Worm (Caenorhabditis elegans) whole organism, L2 larva: ENCODE measurements around the gene pmp-4.
A peak's percentile ranks its signal among the peaks of the same experiment; 100 is the strongest.

Experiments used
- C34F6.9 ChIP-seq: fragments of 150-350 bp; optimal IDR thresholded peaks from 2 replicates; lab custom pipeline; 2014; ENCODE audit warnings: missing biosample characterization, missing genetic modification characterization
- F13H6.1 ChIP-seq: sonication (generic microtip); optimal IDR thresholded peaks from 2 replicates; lab custom pipeline; 2016; ENCODE audit warnings: missing genetic modification characterization, missing compliant biosample characterization
- R02D3.7 ChIP-seq: fragments of 150-350 bp; optimal IDR thresholded peaks from 2 replicates; lab custom pipeline; 2014; ENCODE audit warnings: missing biosample characterization, missing genetic modification characterization
- ZK546.5 ChIP-seq: sonication (generic microtip); optimal IDR thresholded peaks from 2 replicates; lab custom pipeline; 2017; ENCODE audit warnings: missing biosample characterization, missing genetic modification characterization
- alr-1 ChIP-seq: fragments of 150-350 bp; optimal IDR thresholded peaks from 2 replicates; lab custom pipeline; 2014; ENCODE audit warnings: missing biosample characterization, missing genetic modification characterization
- aly-2 ChIP-seq: fragments of 150-350 bp; optimal IDR thresholded peaks from 2 replicates; lab custom pipeline; 2014; ENCODE audit warnings: missing biosample characterization, missing genetic modification characterization
- blmp-1 ChIP-seq: sonication (generic microtip); optimal IDR thresholded peaks from 2 replicates; lab custom pipeline; 2017; ENCODE audit warnings: missing genetic modification characterization, mild to moderate bottlenecking, missing compliant biosample characterization, antibody characterized with exemption, moderate library complexity; ENCODE audit not compliant: insufficient read depth
- ceh-82 ChIP-seq: fragments of 150-350 bp; optimal IDR thresholded peaks from 2 replicates; lab custom pipeline; 2014; ENCODE audit warnings: missing biosample characterization, missing genetic modification characterization
- crh-2 ChIP-seq: sonication (generic microtip); optimal IDR thresholded peaks from 2 replicates; lab custom pipeline; 2017; ENCODE audit warnings: missing biosample characterization, missing genetic modification characterization
- elt-1 ChIP-seq: fragments of 150-350 bp; optimal IDR thresholded peaks from 2 replicates; lab custom pipeline; 2014; ENCODE audit warnings: missing biosample characterization, missing genetic modification characterization
- elt-3 ChIP-seq: sonication (generic microtip); optimal IDR thresholded peaks from 2 replicates; lab custom pipeline; 2017; ENCODE audit warnings: missing biosample characterization, missing genetic modification characterization
- fos-1 ChIP-seq: fragments of 150-350 bp; optimal IDR thresholded peaks from 2 replicates; lab custom pipeline; 2014; ENCODE audit warnings: missing biosample characterization, missing genetic modification characterization
- lin-11 ChIP-seq: fragments of 150-350 bp; sonication (generic microtip); optimal IDR thresholded peaks from 2 replicates; lab custom pipeline; 2014; ENCODE audit warnings: missing biosample characterization, missing genetic modification characterization, inconsistent platforms, mixed read lengths
- lin-13 ChIP-seq: fragments of 150-350 bp; optimal IDR thresholded peaks from 2 replicates; lab custom pipeline; 2014; ENCODE audit warnings: missing biosample characterization, missing genetic modification reagents, missing genetic modification characterization
- lin-39 ChIP-seq: fragments of 150-350 bp; optimal IDR thresholded peaks from 2 replicates; lab custom pipeline; 2014; ENCODE audit warnings: missing biosample characterization, missing genetic modification reagents, missing genetic modification characterization
- lsy-2 ChIP-seq, 2 experiments: fragments of 150-350 bp in 1 of 2; sonication (generic microtip) in 1 of 2; optimal IDR thresholded peaks; 2 replicates each; lab custom pipeline; 2014 to 2017; ENCODE audit warnings: missing biosample characterization in 2 of 2, missing genetic modification characterization in 2 of 2
- mab-5 ChIP-seq: fragments of 150-350 bp; optimal IDR thresholded peaks from 2 replicates; lab custom pipeline; 2014; ENCODE audit warnings: missing biosample characterization, missing genetic modification characterization
- mbf-1 ChIP-seq: sonication (generic microtip); optimal IDR thresholded peaks from 2 replicates; lab custom pipeline; 2017; ENCODE audit warnings: missing biosample characterization, missing genetic modification characterization
- mdl-1 ChIP-seq, 2 experiments: fragments of 150-350 bp in 1 of 2; sonication (generic microtip) in 1 of 2; optimal IDR thresholded peaks; 2 replicates each; lab custom pipeline; 2017; ENCODE audit warnings: missing biosample characterization in 2 of 2, missing genetic modification characterization in 2 of 2
- nhr-10 ChIP-seq: sonication (generic microtip); optimal IDR thresholded peaks from 2 replicates; lab custom pipeline; 2017; ENCODE audit warnings: missing biosample characterization, missing genetic modification characterization
- nhr-11 ChIP-seq: fragments of 150-350 bp; optimal IDR thresholded peaks from 2 replicates; lab custom pipeline; 2014; ENCODE audit warnings: missing biosample characterization, missing genetic modification characterization
- nhr-12 ChIP-seq: fragments of 150-350 bp; optimal IDR thresholded peaks from 2 replicates; lab custom pipeline; 2014; ENCODE audit warnings: missing biosample characterization, missing genetic modification characterization
- nhr-129 ChIP-seq: fragments of 150-350 bp; optimal IDR thresholded peaks from 2 replicates; lab custom pipeline; 2014; ENCODE audit warnings: missing biosample characterization, missing genetic modification characterization
- nhr-21 ChIP-seq: fragments of 150-350 bp; optimal IDR thresholded peaks from 2 replicates; lab custom pipeline; 2014; ENCODE audit warnings: missing biosample characterization, missing genetic modification characterization
- nhr-23 ChIP-seq: fragments of 150-350 bp; optimal IDR thresholded peaks from 2 replicates; lab custom pipeline; 2014; ENCODE audit warnings: missing biosample characterization, missing genetic modification reagents, missing genetic modification characterization
- nhr-25 ChIP-seq: fragments of 150-350 bp; sonication (generic microtip); optimal IDR thresholded peaks from 3 replicates; lab custom pipeline; 2014; ENCODE audit warnings: missing biosample characterization, missing genetic modification characterization
- nhr-6 ChIP-seq: fragments of 150-350 bp; optimal IDR thresholded peaks from 2 replicates; lab custom pipeline; 2014; ENCODE audit warnings: missing biosample characterization, missing genetic modification characterization
- nhr-77 ChIP-seq: fragments of 150-350 bp; optimal IDR thresholded peaks from 2 replicates; lab custom pipeline; 2014; ENCODE audit warnings: missing biosample characterization, missing genetic modification characterization
- peb-1 ChIP-seq: fragments of 150-350 bp; optimal IDR thresholded peaks from 2 replicates; lab custom pipeline; 2014; ENCODE audit warnings: missing biosample characterization, missing genetic modification characterization
- sem-4 ChIP-seq: fragments of 150-350 bp; optimal IDR thresholded peaks from 2 replicates; lab custom pipeline; 2014; ENCODE audit warnings: missing biosample characterization, missing genetic modification reagents, missing genetic modification characterization
- sma-3 ChIP-seq: sonication (generic microtip); optimal IDR thresholded peaks from 2 replicates; lab custom pipeline; 2016; ENCODE audit warnings: missing genetic modification reagents, missing genetic modification characterization, missing compliant biosample characterization
- sma-9 ChIP-seq, 2 experiments: fragments of 150-350 bp in 1 of 2; sonication (generic microtip) in 1 of 2; optimal IDR thresholded peaks; 2 replicates each; lab custom pipeline; 2014 to 2016; ENCODE audit warnings: missing genetic modification characterization in 2 of 2, mild to moderate bottlenecking in 1 of 2, missing biosample characterization in 1 of 2, missing compliant biosample characterization in 1 of 2, missing genetic modification reagents in 1 of 2, moderate library complexity in 1 of 2
- unc-39 ChIP-seq: fragments of 150-350 bp; optimal IDR thresholded peaks from 2 replicates; lab custom pipeline; 2014; ENCODE audit warnings: missing biosample characterization, missing genetic modification characterization
- unc-55 ChIP-seq: fragments of 150-350 bp; sonication (generic microtip); optimal IDR thresholded peaks from 3 replicates; lab custom pipeline; 2014; ENCODE audit warnings: missing biosample characterization, missing genetic modification reagents, missing genetic modification characterization
- unc-62 ChIP-seq: fragments of 150-350 bp; optimal IDR thresholded peaks from 2 replicates; lab custom pipeline; 2014; ENCODE audit warnings: missing biosample characterization, missing genetic modification reagents, missing genetic modification characterization
- ztf-1 ChIP-seq: fragments of 200-800 bp; sonication (Bioruptor generic); conservative IDR thresholded peaks from 2 replicates; pipeline ENCODE4 v1.3.6; 2022; ENCODE audit warnings: missing genetic modification characterization, missing compliant biosample characterization

pmp-4 gene

ce11 chrIV:17395910-17396309 is 9.5 kb downstream of the pmp-4 start, which contains the start of gene sru-15:
Gene sru-15 (plus strand): TSS chrIV:17396210.
- TF ChIP-seq nhr-23 (tag; lab: Kevin White, UChicago) = no peak
- no peak for TF ChIP-seq blmp-1 (tag; lab: Kevin White, UChicago)
- no peak for TF ChIP-seq elt-3
- no peak for TF ChIP-seq C34F6.9
- no peak for TF ChIP-seq nhr-12 (tag; lab: Kevin White, UChicago)
- TF ChIP-seq lsy-2 (tag; optimal IDR thresholded peaks at IDR 0.05; lab: Kevin White, UChicago) = no peak
- no peak for TF ChIP-seq sma-9 (GFP tag; optimal IDR thresholded peaks at IDR 0.05; lab: Kevin White, UChicago)
- no peak for TF ChIP-seq sma-9 (tag; optimal IDR thresholded peaks at IDR 0.05; lab: Kevin White, UChicago)

ce11 chrIV:17387442-17387967 is 17.9 kb downstream of the pmp-4 start, which contains the start of gene T02D1.8:
Gene T02D1.8 (minus strand): TSS chrIV:17387492.
- TF ChIP-seq unc-39 (tag; lab: Kevin White, UChicago) = no peak
- no peak for TF ChIP-seq aly-2
- TF ChIP-seq fos-1 (tag; lab: Kevin White, UChicago) = peak; percentile 74
- no peak for TF ChIP-seq mab-5 (tag; lab: Kevin White, UChicago)
- TF ChIP-seq, all 48 proteins: peak for 1

ce11 chrIV:17383046-17383445 is 22.4 kb downstream of the pmp-4 start, which contains the start of gene C30H6.12:
Gene C30H6.12 (plus strand): TSS chrIV:17383346.
- TF ChIP-seq unc-62 (no peak), alr-1 (tag; lab: Kevin White, UChicago) (no peak), lsy-2 (tag; optimal IDR thresholded peaks at IDR 0.05; lab: Kevin White, UChicago) (no peak), sma-3 (no peak), nhr-21 (tag; lab: Kevin White, UChicago) (no peak), fos-1 (tag; lab: Kevin White, UChicago) (no peak), nhr-23 (tag; lab: Kevin White, UChicago) (no peak)

ce11 chrIV:17382029-17382428 is 23.4 kb downstream of the pmp-4 start, which contains the start of gene C30H6.8:
Gene C30H6.8 (plus strand): TSS chrIV:17382329.
- TF ChIP-seq nhr-25 (tag; lab: Kevin White, UChicago) (no peak), sma-9 (GFP tag; optimal IDR thresholded peaks at IDR 0.05; lab: Kevin White, UChicago) (no peak), sma-9 (tag; optimal IDR thresholded peaks at IDR 0.05; lab: Kevin White, UChicago) (no peak), nhr-6 (tag; lab: Kevin White, UChicago) (no peak), lin-13 (no peak), mdl-1 (tag; optimal IDR thresholded peaks at IDR 0.05; lab: Kevin White, UChicago) (no peak), lin-39 (no peak), C34F6.9 (no peak), nhr-77 (tag; lab: Kevin White, UChicago) (no peak), fos-1 (tag; lab: Kevin White, UChicago) (no peak), R02D3.7 (tag; lab: Kevin White, UChicago) (no peak), ztf-1 (GFP tag; lab: Robert Waterston, UW) (no peak), nhr-12 (tag; lab: Kevin White, UChicago) (no peak), sem-4 (tag; lab: Kevin White, UChicago) (no peak), alr-1 (tag; lab: Kevin White, UChicago) (no peak)

ce11 chrIV:17380061-17380680 is 25.3 kb downstream of the pmp-4 start, which contains the start of the genes C30H6.9 and dlat-2:
Gene C30H6.9 (minus strand): TSS chrIV:17380170.
Gene dlat-2 (plus strand): TSS chrIV:17380626.
- TF ChIP-seq nhr-129 (tag; lab: Kevin White, UChicago) = peak; percentile 20
- TF ChIP-seq mbf-1 = no peak
- TF ChIP-seq sma-9 (GFP tag; optimal IDR thresholded peaks at IDR 0.05; lab: Kevin White, UChicago) = no peak
- no peak for TF ChIP-seq sma-9 (tag; optimal IDR thresholded peaks at IDR 0.05; lab: Kevin White, UChicago)
- no peak for TF ChIP-seq unc-39 (tag; lab: Kevin White, UChicago)
- TF ChIP-seq sma-3 = no peak
- TF ChIP-seq F13H6.1 (tag; lab: Kevin White, UChicago) = no peak
- TF ChIP-seq nhr-21 (tag; lab: Kevin White, UChicago) = no peak
- no peak for TF ChIP-seq mab-5 (tag; lab: Kevin White, UChicago)
- no peak for TF ChIP-seq nhr-11 (tag; lab: Kevin White, UChicago)
- TF ChIP-seq elt-3 = no peak
- TF ChIP-seq nhr-77 (tag; lab: Kevin White, UChicago) = no peak
- peak; percentile 60 for TF ChIP-seq unc-55 (GFP tag; lab: Kevin White, UChicago)
- peak; percentile 11 for TF ChIP-seq fos-1 (tag; lab: Kevin White, UChicago)
- no peak for TF ChIP-seq alr-1 (tag; lab: Kevin White, UChicago)
- no peak for TF ChIP-seq sem-4 (tag; lab: Kevin White, UChicago)
- no peak for TF ChIP-seq mdl-1 (tag; optimal IDR thresholded peaks at IDR 0.05; lab: Kevin White, UChicago)
- no peak for TF ChIP-seq crh-2
- no peak for TF ChIP-seq elt-1 (tag; lab: Kevin White, UChicago)
- TF ChIP-seq nhr-10 (tag; lab: Kevin White, UChicago) = no peak
- no peak for TF ChIP-seq ceh-82 (tag; lab: Kevin White, UChicago)
- no peak for TF ChIP-seq aly-2
- TF ChIP-seq C34F6.9 = peak; percentile 60
- no peak for TF ChIP-seq ZK546.5 (tag; lab: Kevin White, UChicago)
- TF ChIP-seq lin-11 (tag; lab: Kevin White, UChicago) = no peak
- TF ChIP-seq lin-13 = peak; percentile 11
- TF ChIP-seq peb-1 (tag; lab: Kevin White, UChicago) = no peak
- TF ChIP-seq lsy-2 (tag; optimal IDR thresholded peaks at IDR 0.05; lab: Kevin White, UChicago) = peak in 1 of 2 experiments; percentile 40
